Fruit fly (Drosophila melanogaster) whole organism, embryonic: ENCODE data around the gene AlkB.

Experiments
- Atf-2 ChIP-seq: fragments of 200-800 bp; sonication (Bioruptor generic); optimal IDR thresholded peaks from 2 replicates; lab custom pipeline; 2016; ENCODE audit warnings: missing biosample characterization, missing genetic modification characterization
- Awh ChIP-seq: fragments of 200-800 bp; sonication (Bioruptor generic); IDR thresholded peaks from 2 replicates; pipeline ENCODE4, ENCODE4 v1.3.6; 2022; ENCODE audit warnings: missing biosample characterization, missing genetic modification characterization
- CG12744 ChIP-seq: fragments of 200-800 bp; sonication (Bioruptor generic); optimal IDR thresholded peaks from 2 replicates; lab custom pipeline; 2016; ENCODE audit warnings: missing biosample characterization, missing genetic modification characterization
- CG14014 ChIP-seq: fragments of 200-800 bp; sonication (Bioruptor generic); IDR thresholded peaks from 2 replicates; pipeline ENCODE4 v1.3.6; 2022; ENCODE audit warnings: missing biosample characterization, missing genetic modification characterization
- CG14667 ChIP-seq: fragments of 200-800 bp; sonication (Bioruptor generic); IDR thresholded peaks from 2 replicates; pipeline ENCODE4 v1.3.6; 2022; ENCODE audit warnings: missing biosample characterization, missing genetic modification characterization
- CG14710 ChIP-seq: fragments of 200-800 bp; sonication (Bioruptor generic); optimal IDR thresholded peaks from 3 replicates; lab custom pipeline; 2019; ENCODE audit warnings: missing biosample characterization, mild to moderate bottlenecking, missing genetic modification characterization, moderate library complexity
- CG14965 ChIP-seq: fragments of 200-800 bp; sonication (Bioruptor generic); optimal IDR thresholded peaks from 2 replicates; lab custom pipeline; 2016; ENCODE audit warnings: missing biosample characterization, missing genetic modification characterization, borderline replicate concordance
- CG15073 ChIP-seq: fragments of 200-800 bp; sonication (Bioruptor generic); optimal IDR thresholded peaks from 2 replicates; lab custom pipeline; 2016; ENCODE audit warnings: missing biosample characterization, missing genetic modification characterization
- CG1832 ChIP-seq: fragments of 200-800 bp; sonication (Bioruptor generic); optimal IDR thresholded peaks from 2 replicates; lab custom pipeline; 2017; ENCODE audit warnings: missing biosample characterization, mild to moderate bottlenecking, missing genetic modification characterization, inconsistent platforms
- CG18599 ChIP-seq: fragments of 200-800 bp; sonication (Bioruptor generic); optimal IDR thresholded peaks from 3 replicates; lab custom pipeline; 2017; ENCODE audit warnings: missing biosample characterization, missing genetic modification characterization, mild to moderate bottlenecking, moderate library complexity, missing genetic modification reagents
- CG18764 ChIP-seq: fragments of 200-800 bp; sonication (Bioruptor generic); optimal IDR thresholded peaks from 3 replicates; lab custom pipeline; 2016; ENCODE audit warnings: missing biosample characterization, missing genetic modification characterization
- CG2120 ChIP-seq: fragments of 200-800 bp; sonication (Bioruptor generic); optimal IDR thresholded peaks from 3 replicates; lab custom pipeline; 2016; ENCODE audit warnings: missing biosample characterization, missing genetic modification characterization
- CG2199 ChIP-seq: fragments of 200-800 bp; sonication (Bioruptor generic); IDR thresholded peaks from 3 replicates; pipeline ENCODE4 v1.3.6; 2022; ENCODE audit warnings: missing biosample characterization, missing genetic modification characterization
- CG2875 ChIP-seq: fragments of 200-800 bp; sonication (Bioruptor generic); optimal IDR thresholded peaks from 2 replicates; lab custom pipeline; 2017; ENCODE audit warnings: missing biosample characterization, mild to moderate bottlenecking, missing genetic modification characterization, missing genetic modification reagents
- CG31224 ChIP-seq: fragments of 200-800 bp; sonication (Bioruptor generic); IDR thresholded peaks from 2 replicates; pipeline ENCODE4 v1.3.6; 2022; ENCODE audit warnings: missing biosample characterization, missing genetic modification characterization
- CG3847 ChIP-seq: fragments of 200-800 bp; sonication (Bioruptor generic); IDR thresholded peaks from 2 replicates; pipeline ENCODE4 v1.3.6; 2022; ENCODE audit warnings: missing biosample characterization, missing genetic modification characterization
- CG43689 ChIP-seq: fragments of 200-800 bp; sonication (Bioruptor generic); IDR thresholded peaks from 2 replicates; pipeline ENCODE4 v1.3.6; 2022; ENCODE audit warnings: missing biosample characterization, missing genetic modification characterization
- CG6765 ChIP-seq: fragments of 200-800 bp; sonication (Bioruptor generic); optimal IDR thresholded peaks from 3 replicates; lab custom pipeline; 2017; ENCODE audit warnings: missing biosample characterization, mild to moderate bottlenecking, missing genetic modification characterization
- CG6813 ChIP-seq: fragments of 200-800 bp; sonication (Bioruptor generic); optimal IDR thresholded peaks from 2 replicates; lab custom pipeline; 2017; ENCODE audit warnings: missing biosample characterization, missing genetic modification characterization, mild to moderate bottlenecking, moderate library complexity, missing genetic modification reagents
- CG8388 ChIP-seq: fragments of 200-800 bp; sonication (Bioruptor generic); optimal IDR thresholded peaks from 2 replicates; lab custom pipeline; 2019; ENCODE audit warnings: missing biosample characterization, mild to moderate bottlenecking, missing genetic modification characterization, moderate library complexity
- Dip2 ChIP-seq: fragments of 200-800 bp; sonication (Bioruptor generic); IDR thresholded peaks from 2 replicates; pipeline ENCODE4 v1.3.6; 2022; ENCODE audit warnings: missing biosample characterization, missing genetic modification characterization
- Drgx ChIP-seq: fragments of 200-800 bp; sonication (Bioruptor generic); IDR thresholded peaks from 2 replicates; pipeline ENCODE4 v1.3.6; 2022; ENCODE audit warnings: missing biosample characterization, missing genetic modification characterization
- HmgD ChIP-seq: fragments of 200-800 bp; sonication (Bioruptor generic); optimal IDR thresholded peaks from 3 replicates; lab custom pipeline; 2016; ENCODE audit warnings: missing biosample characterization, missing genetic modification characterization
- HmgZ ChIP-seq: fragments of 200-800 bp; sonication (Bioruptor generic); optimal IDR thresholded peaks from 2 replicates; lab custom pipeline; 2018; ENCODE audit warnings: missing biosample characterization, mild to moderate bottlenecking, missing genetic modification characterization
- Hr3 ChIP-seq: fragments of 200-800 bp; sonication (Bioruptor generic); optimal IDR thresholded peaks from 3 replicates; lab custom pipeline; 2016; ENCODE audit warnings: missing biosample characterization, missing genetic modification characterization
- Hr39 ChIP-seq: fragments of >200 bp; optimal IDR thresholded peaks from 2 replicates; lab custom pipeline; 2017
- Med ChIP-seq: fragments of 200-800 bp; sonication (Bioruptor generic); peaks from one replicate; lab custom pipeline; 2016; ENCODE audit warnings: missing biosample characterization, missing genetic modification characterization, mild to moderate bottlenecking, inconsistent platforms, moderate library complexity
- Nf-YB ChIP-seq: fragments of 200-800 bp; sonication (Bioruptor generic); optimal IDR thresholded peaks from 3 replicates; lab custom pipeline; 2019; ENCODE audit warnings: missing biosample characterization, mild to moderate bottlenecking, missing genetic modification characterization, moderate library complexity
- NfI ChIP-seq: fragments of 200-800 bp; sonication (Bioruptor generic); optimal IDR thresholded peaks from 3 replicates; lab custom pipeline; 2018; ENCODE audit warnings: missing biosample characterization, mild to moderate bottlenecking, missing genetic modification characterization, moderate library complexity
- Opbp ChIP-seq: fragments of 200-800 bp; sonication (Bioruptor generic); IDR thresholded peaks from 3 replicates; pipeline ENCODE4 v1.3.6; 2022; ENCODE audit warnings: missing biosample characterization, missing genetic modification characterization; ENCODE audit not compliant: partially characterized antibody
- Ptx1 ChIP-seq: fragments of 200-800 bp; sonication (Bioruptor generic); IDR thresholded peaks from 2 replicates; pipeline ENCODE4 v1.3.6; 2022; ENCODE audit warnings: missing biosample characterization, missing genetic modification characterization
- Six4 ChIP-seq: fragments of 200-800 bp; sonication (Bioruptor generic); optimal IDR thresholded peaks from 2 replicates; lab custom pipeline; 2016; ENCODE audit warnings: missing biosample characterization, missing genetic modification characterization
- bowl ChIP-seq: fragments of 200-800 bp; sonication (Bioruptor generic); IDR thresholded peaks from 2 replicates; pipeline ENCODE4 v1.3.6; 2022; ENCODE audit warnings: missing biosample characterization, missing genetic modification characterization
- btn ChIP-seq: fragments of 200-800 bp; sonication (Bioruptor generic); optimal IDR thresholded peaks from 2 replicates; lab custom pipeline; 2016; ENCODE audit warnings: missing biosample characterization, missing genetic modification characterization
- cg ChIP-seq: fragments of 200-800 bp; sonication (Bioruptor generic); optimal IDR thresholded peaks from 3 replicates; lab custom pipeline; 2019; ENCODE audit warnings: missing biosample characterization, mild to moderate bottlenecking, missing genetic modification characterization, moderate library complexity
- cwo ChIP-seq: fragments of 200-800 bp; sonication (Bioruptor generic); optimal IDR thresholded peaks from 3 replicates; lab custom pipeline; 2017; ENCODE audit warnings: missing biosample characterization, missing genetic modification characterization, mild to moderate bottlenecking, moderate library complexity, missing genetic modification reagents
- dmrt11E ChIP-seq: fragments of 200-800 bp; sonication (Bioruptor generic); optimal IDR thresholded peaks from 3 replicates; lab custom pipeline; 2018; ENCODE audit warnings: missing biosample characterization, mild to moderate bottlenecking, missing genetic modification characterization, moderate library complexity
- fu2 ChIP-seq: fragments of 200-800 bp; sonication (Bioruptor generic); optimal IDR thresholded peaks from 2 replicates; lab custom pipeline; 2016; ENCODE audit warnings: missing biosample characterization, missing genetic modification characterization
- gce ChIP-seq: fragments of 200-800 bp; sonication (Bioruptor generic); IDR thresholded peaks from 3 replicates; pipeline ENCODE4 v1.3.6; 2022; ENCODE audit warnings: missing biosample characterization, missing genetic modification characterization
- gt ChIP-seq: fragments of 200-800 bp; sonication (Bioruptor generic); IDR thresholded peaks from 2 replicates; pipeline ENCODE4 v1.3.6; 2022; ENCODE audit warnings: missing biosample characterization, missing genetic modification characterization
- insv ChIP-seq, 2 experiments: fragments of 200-800 bp; sonication (Bioruptor generic); optimal IDR thresholded peaks; 3 replicates each; lab custom pipeline; 2016 to 2018; ENCODE audit warnings: missing biosample characterization in 2 of 2, missing genetic modification characterization in 2 of 2
- jigr1 ChIP-seq: fragments of 200-800 bp; sonication (Bioruptor generic); IDR thresholded peaks from 3 replicates; pipeline ENCODE4 v1.3.6; 2022; ENCODE audit warnings: missing biosample characterization, missing genetic modification characterization
- lilli ChIP-seq: fragments of 200-800 bp; sonication (Bioruptor generic); optimal IDR thresholded peaks from 3 replicates; lab custom pipeline; 2016; ENCODE audit warnings: missing biosample characterization, missing genetic modification characterization
- maf-S ChIP-seq: fragments of 200-800 bp; sonication (Bioruptor generic); optimal IDR thresholded peaks from 2 replicates; lab custom pipeline; 2016; ENCODE audit warnings: missing biosample characterization, missing genetic modification characterization
- pho ChIP-seq: fragments of 200-800 bp; sonication (Bioruptor generic); optimal IDR thresholded peaks from 2 replicates; lab custom pipeline; 2016; ENCODE audit warnings: missing biosample characterization, missing genetic modification characterization
- salm ChIP-seq: fragments of 200-800 bp; sonication (Bioruptor generic); optimal IDR thresholded peaks from 2 replicates; lab custom pipeline; 2018; ENCODE audit warnings: missing biosample characterization, mild to moderate bottlenecking, missing genetic modification characterization
- slbo ChIP-seq: fragments of 200-800 bp; sonication (Bioruptor generic); IDR thresholded peaks from 2 replicates; pipeline ENCODE4 v1.3.6; 2022; ENCODE audit warnings: missing biosample characterization, missing genetic modification characterization
- slp2 ChIP-seq: fragments of 200-800 bp; sonication (Bioruptor generic); optimal IDR thresholded peaks from 2 replicates; lab custom pipeline; 2016; ENCODE audit warnings: missing biosample characterization, missing genetic modification characterization
- unpg ChIP-seq: fragments of 200-800 bp; sonication (Bioruptor generic); optimal IDR thresholded peaks from 3 replicates; lab custom pipeline; 2018; ENCODE audit warnings: missing biosample characterization, mild to moderate bottlenecking, missing genetic modification characterization, moderate library complexity
- wek ChIP-seq: fragments of 200-800 bp; sonication (Bioruptor generic); optimal IDR thresholded peaks from 3 replicates; lab custom pipeline; 2018; ENCODE audit warnings: missing biosample characterization, mild to moderate bottlenecking, missing genetic modification characterization, moderate library complexity
- z ChIP-seq: fragments of 200-800 bp; sonication (Bioruptor generic); IDR thresholded peaks from 3 replicates; pipeline ENCODE4 v1.3.6; 2022; ENCODE audit warnings: missing biosample characterization, missing genetic modification characterization
- zen2 ChIP-seq: fragments of 200-800 bp; sonication (Bioruptor generic); IDR thresholded peaks from 3 replicates; pipeline ENCODE4 v1.3.6; 2022; ENCODE audit warnings: missing biosample characterization, missing genetic modification characterization; ENCODE audit not compliant: partially characterized antibody

The AlkB gene

DNA sequence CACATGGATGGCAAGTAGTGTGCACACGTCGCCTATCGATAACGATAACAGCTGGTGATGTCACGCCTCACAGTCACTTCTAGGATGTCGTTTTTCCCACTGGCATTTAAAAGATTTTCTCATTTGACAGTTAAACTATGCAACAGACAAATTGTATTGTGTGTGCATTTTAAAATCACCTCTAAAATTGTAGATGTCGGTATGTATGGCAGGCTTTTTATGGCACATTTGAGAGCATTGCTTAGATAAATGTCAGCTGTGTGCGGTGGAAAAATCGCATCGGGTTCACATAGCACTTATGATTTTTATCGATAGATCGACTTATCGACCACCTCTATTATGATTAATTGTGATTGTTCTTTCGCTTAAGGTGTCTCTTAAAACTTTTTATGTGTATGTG lies 15.1 kb downstream of the AlkB start, which contains the start of the genes ArgRS and CG8578 (continued):
- peak; percentile 71 for TF ChIP-seq CG2120 (GFP tag; lab: Kevin White, UChicago)
- TF ChIP-seq Hr3 (GFP tag; lab: Kevin White, UChicago), result peak; percentile 24
- no peak for TF ChIP-seq Six4 (GFP tag; lab: Kevin White, UChicago)
- TF ChIP-seq gce (GFP tag; lab: Robert Waterston, UW), result no peak
- TF ChIP-seq CG14710 (tag; lab: Kevin White, UChicago), result peak; percentile 64
- TF ChIP-seq salm (tag; lab: Kevin White, UChicago), result no peak
- no peak; the same call in 1 of the 2 replicates for TF ChIP-seq CG14667 (GFP tag; lab: Robert Waterston, UW)
- no peak for TF ChIP-seq CG2875 (GFP tag; lab: Kevin White, UChicago)
- no peak for TF ChIP-seq cwo (GFP tag; lab: Kevin White, UChicago)
- TF ChIP-seq CG18599, result no peak
- TF ChIP-seq CG6765, result no peak
- no peak for TF ChIP-seq CG6813 (GFP tag; lab: Kevin White, UChicago)
- peak; percentile 88 for TF ChIP-seq slp2 (GFP tag; lab: Kevin White, UChicago)
- peak; percentile 87 for TF ChIP-seq lilli (GFP tag; lab: Kevin White, UChicago)
- TF ChIP-seq CG12744 (GFP tag; lab: Kevin White, UChicago), result no peak
- no peak for TF ChIP-seq CG18764 (GFP tag; lab: Kevin White, UChicago)
- no peak for TF ChIP-seq bowl (GFP tag; lab: Robert Waterston, UW)
- TF ChIP-seq unpg (GFP tag; lab: Kevin White, UChicago), result no peak
- TF ChIP-seq HmgD (GFP tag; lab: Kevin White, UChicago), result peak; percentile 29
- TF ChIP-seq Opbp (GFP tag; lab: Robert Waterston, UW), result peak; percentile 71; the same call in 2 of the 3 replicates
- peak in 1 of 2 experiments; percentile 40 for TF ChIP-seq insv (GFP tag; optimal IDR thresholded peaks at IDR 0.05; lab: Kevin White, UChicago)
- TF ChIP-seq CG14965, result no peak
- peak; percentile 12 for TF ChIP-seq dmrt11E (tag; lab: Kevin White, UChicago)
- TF ChIP-seq Dip2 (GFP tag; lab: Robert Waterston, UW), result no peak
- TF ChIP-seq CG14014 (GFP tag; lab: Robert Waterston, UW), result no peak; the same call in 1 of the 2 replicates
- TF ChIP-seq CG2199 (GFP tag; lab: Robert Waterston, UW), result no peak
- TF ChIP-seq CG8388 (GFP tag; lab: Kevin White, UChicago), result no peak
- TF ChIP-seq gt (GFP tag; lab: Robert Waterston, UW), result no peak
- TF ChIP-seq pho, result no peak
- TF ChIP-seq fu2 (GFP tag; lab: Kevin White, UChicago), result peak; percentile 38
- no peak for TF ChIP-seq Awh (GFP tag; lab: Robert Waterston, UW)
- TF ChIP-seq jigr1 (GFP tag; lab: Robert Waterston, UW), result no peak; the same call in 2 of the 3 replicates
- TF ChIP-seq cg (GFP tag; lab: Kevin White, UChicago), result peak; percentile 26
- no peak for TF ChIP-seq CG15073 (GFP tag; lab: Kevin White, UChicago)
- TF ChIP-seq slbo (GFP tag; lab: Robert Waterston, UW), result peak; percentile 72
- TF ChIP-seq Drgx, result peak; percentile 19; the same call in 1 of the 2 replicates
- TF ChIP-seq Nf-YB, result no peak
- no peak for TF ChIP-seq z (GFP tag; lab: Robert Waterston, UW)
- no peak for TF ChIP-seq CG43689 (GFP tag; lab: Robert Waterston, UW)
- TF ChIP-seq btn (GFP tag; lab: Kevin White, UChicago), result no peak
- peak; percentile 6 for TF ChIP-seq Atf-2 (GFP tag; lab: Kevin White, UChicago)
- TF ChIP-seq NfI (GFP tag; lab: Kevin White, UChicago), result no peak
- TF ChIP-seq maf-S (GFP tag; lab: Kevin White, UChicago), result peak; percentile 37
- no peak for TF ChIP-seq CG1832
- TF ChIP-seq CG31224 (GFP tag; lab: Robert Waterston, UW), result no peak
- TF ChIP-seq CG3847 (GFP tag; lab: Robert Waterston, UW), result no peak
- peak; percentile 86 for TF ChIP-seq Ptx1 (GFP tag; lab: Robert Waterston, UW)
- TF ChIP-seq Hr39 (lab: Kevin White, UChicago), result no peak
- no peak for TF ChIP-seq HmgZ (tag; lab: Kevin White, UChicago)
- TF ChIP-seq Med (GFP tag; lab: Kevin White, UChicago), result peak; percentile 97
- no peak; the same call in 2 of the 3 replicates for TF ChIP-seq zen2 (GFP tag; lab: Robert Waterston, UW)
- no peak for TF ChIP-seq wek (GFP tag; lab: Kevin White, UChicago)
